Worm (Caenorhabditis elegans) whole organism, L2 larva: ENCODE measurements around the gene R07B1.9.

Experiments used
- C34F6.9 ChIP-seq: fragments of 150-350 bp; optimal IDR thresholded peaks from 2 replicates; lab custom pipeline; 2014; ENCODE audit warnings: missing biosample characterization, missing genetic modification characterization
- R02D3.7 ChIP-seq: fragments of 150-350 bp; optimal IDR thresholded peaks from 2 replicates; lab custom pipeline; 2014; ENCODE audit warnings: missing biosample characterization, missing genetic modification characterization
- Y55F3AM.14 ChIP-seq: fragments of 200-800 bp; sonication (Bioruptor generic); optimal IDR thresholded peaks from 2 replicates; lab custom pipeline; 2018; ENCODE audit warnings: mild to moderate bottlenecking, missing genetic modification characterization, missing compliant biosample characterization
- alr-1 ChIP-seq: fragments of 150-350 bp; optimal IDR thresholded peaks from 2 replicates; lab custom pipeline; 2014; ENCODE audit warnings: missing biosample characterization, missing genetic modification characterization
- aly-2 ChIP-seq: fragments of 150-350 bp; optimal IDR thresholded peaks from 2 replicates; lab custom pipeline; 2014; ENCODE audit warnings: missing biosample characterization, missing genetic modification characterization
- ama-1 ChIP-seq: fragments of 150-350 bp; optimal IDR thresholded peaks from 2 replicates; lab custom pipeline; 2018; ENCODE audit warnings: inconsistent platforms
- blmp-1 ChIP-seq: sonication (generic microtip); optimal IDR thresholded peaks from 2 replicates; lab custom pipeline; 2017; ENCODE audit warnings: missing genetic modification characterization, mild to moderate bottlenecking, missing compliant biosample characterization, antibody characterized with exemption, moderate library complexity; ENCODE audit not compliant: insufficient read depth
- ceh-16 ChIP-seq: fragments of 150-350 bp; optimal IDR thresholded peaks from 2 replicates; lab custom pipeline; 2014; ENCODE audit warnings: missing biosample characterization, missing genetic modification characterization
- ceh-82 ChIP-seq: fragments of 150-350 bp; optimal IDR thresholded peaks from 2 replicates; lab custom pipeline; 2014; ENCODE audit warnings: missing biosample characterization, missing genetic modification characterization
- crh-2 ChIP-seq: sonication (generic microtip); optimal IDR thresholded peaks from 2 replicates; lab custom pipeline; 2017; ENCODE audit warnings: missing biosample characterization, missing genetic modification characterization
- egl-27 ChIP-seq: sonication (generic microtip); optimal IDR thresholded peaks from 3 replicates; lab custom pipeline; 2017; ENCODE audit warnings: missing biosample characterization, missing genetic modification reagents, missing genetic modification characterization
- elt-3 ChIP-seq: sonication (generic microtip); optimal IDR thresholded peaks from 2 replicates; lab custom pipeline; 2017; ENCODE audit warnings: missing biosample characterization, missing genetic modification characterization
- fos-1 ChIP-seq: fragments of 150-350 bp; optimal IDR thresholded peaks from 2 replicates; lab custom pipeline; 2014; ENCODE audit warnings: missing biosample characterization, missing genetic modification characterization
- gmeb-1 ChIP-seq: fragments of 150-350 bp; optimal IDR thresholded peaks from 2 replicates; lab custom pipeline; 2014; ENCODE audit warnings: missing biosample characterization, missing genetic modification characterization
- lin-11 ChIP-seq: fragments of 150-350 bp; sonication (generic microtip); optimal IDR thresholded peaks from 2 replicates; lab custom pipeline; 2014; ENCODE audit warnings: missing biosample characterization, missing genetic modification characterization, inconsistent platforms, mixed read lengths
- lin-13 ChIP-seq: fragments of 150-350 bp; optimal IDR thresholded peaks from 2 replicates; lab custom pipeline; 2014; ENCODE audit warnings: missing biosample characterization, missing genetic modification reagents, missing genetic modification characterization
- mab-5 ChIP-seq: fragments of 150-350 bp; optimal IDR thresholded peaks from 2 replicates; lab custom pipeline; 2014; ENCODE audit warnings: missing biosample characterization, missing genetic modification characterization
- mdl-1 ChIP-seq, 2 experiments: fragments of 150-350 bp in 1 of 2; sonication (generic microtip) in 1 of 2; optimal IDR thresholded peaks; 2 replicates each; lab custom pipeline; 2017; ENCODE audit warnings: missing biosample characterization in 2 of 2, missing genetic modification characterization in 2 of 2
- nhr-10 ChIP-seq: sonication (generic microtip); optimal IDR thresholded peaks from 2 replicates; lab custom pipeline; 2017; ENCODE audit warnings: missing biosample characterization, missing genetic modification characterization
- nhr-11 ChIP-seq: fragments of 150-350 bp; optimal IDR thresholded peaks from 2 replicates; lab custom pipeline; 2014; ENCODE audit warnings: missing biosample characterization, missing genetic modification characterization
- nhr-12 ChIP-seq: fragments of 150-350 bp; optimal IDR thresholded peaks from 2 replicates; lab custom pipeline; 2014; ENCODE audit warnings: missing biosample characterization, missing genetic modification characterization
- nhr-21 ChIP-seq: fragments of 150-350 bp; optimal IDR thresholded peaks from 2 replicates; lab custom pipeline; 2014; ENCODE audit warnings: missing biosample characterization, missing genetic modification characterization
- nhr-23 ChIP-seq: fragments of 150-350 bp; optimal IDR thresholded peaks from 2 replicates; lab custom pipeline; 2014; ENCODE audit warnings: missing biosample characterization, missing genetic modification reagents, missing genetic modification characterization
- nhr-25 ChIP-seq: fragments of 150-350 bp; sonication (generic microtip); optimal IDR thresholded peaks from 3 replicates; lab custom pipeline; 2014; ENCODE audit warnings: missing biosample characterization, missing genetic modification characterization
- nhr-6 ChIP-seq: fragments of 150-350 bp; optimal IDR thresholded peaks from 2 replicates; lab custom pipeline; 2014; ENCODE audit warnings: missing biosample characterization, missing genetic modification characterization
- nhr-77 ChIP-seq: fragments of 150-350 bp; optimal IDR thresholded peaks from 2 replicates; lab custom pipeline; 2014; ENCODE audit warnings: missing biosample characterization, missing genetic modification characterization
- peb-1 ChIP-seq: fragments of 150-350 bp; optimal IDR thresholded peaks from 2 replicates; lab custom pipeline; 2014; ENCODE audit warnings: missing biosample characterization, missing genetic modification characterization
- sem-4 ChIP-seq: fragments of 150-350 bp; optimal IDR thresholded peaks from 2 replicates; lab custom pipeline; 2014; ENCODE audit warnings: missing biosample characterization, missing genetic modification reagents, missing genetic modification characterization
- sma-9 ChIP-seq, 2 experiments: fragments of 150-350 bp in 1 of 2; sonication (generic microtip) in 1 of 2; optimal IDR thresholded peaks; 2 replicates each; lab custom pipeline; 2014 to 2016; ENCODE audit warnings: missing genetic modification characterization in 2 of 2, mild to moderate bottlenecking in 1 of 2, missing biosample characterization in 1 of 2, missing compliant biosample characterization in 1 of 2, missing genetic modification reagents in 1 of 2, moderate library complexity in 1 of 2
- snpc-4 ChIP-seq: fragments of 150-350 bp; optimal IDR thresholded peaks from 2 replicates; lab custom pipeline; 2014; ENCODE audit warnings: missing biosample characterization, missing genetic modification characterization
- unc-39 ChIP-seq: fragments of 150-350 bp; optimal IDR thresholded peaks from 2 replicates; lab custom pipeline; 2014; ENCODE audit warnings: missing biosample characterization, missing genetic modification characterization
- unc-55 ChIP-seq: fragments of 150-350 bp; sonication (generic microtip); optimal IDR thresholded peaks from 3 replicates; lab custom pipeline; 2014; ENCODE audit warnings: missing biosample characterization, missing genetic modification reagents, missing genetic modification characterization
- unc-62 ChIP-seq: fragments of 150-350 bp; optimal IDR thresholded peaks from 2 replicates; lab custom pipeline; 2014; ENCODE audit warnings: missing biosample characterization, missing genetic modification reagents, missing genetic modification characterization
- zag-1 ChIP-seq: fragments of 150-350 bp; optimal IDR thresholded peaks from 2 replicates; lab custom pipeline; 2014; ENCODE audit warnings: missing biosample characterization, missing genetic modification characterization
- ztf-1 ChIP-seq: fragments of 200-800 bp; sonication (Bioruptor generic); conservative IDR thresholded peaks from 2 replicates; pipeline ENCODE4 v1.3.6; 2022; ENCODE audit warnings: missing genetic modification characterization, missing compliant biosample characterization
- ztf-11 ChIP-seq: sonication (generic microtip); optimal IDR thresholded peaks from 2 replicates; lab custom pipeline; 2017; ENCODE audit warnings: missing biosample characterization, missing genetic modification characterization
- ztf-4 ChIP-seq: fragments of 150-350 bp; optimal IDR thresholded peaks from 2 replicates; lab custom pipeline; 2014; ENCODE audit warnings: missing biosample characterization, missing genetic modification characterization

The R07B1.9 gene

ce11 chrX:9905840-9906239, 28.6 kb downstream of the R07B1.9 start, which contains the start of gene F21G4.5:
TSS of gene F21G4.5 (plus strand) at chrX:9906140.
- TF ChIP-seq nhr-25 (no peak), nhr-21 (tag; lab: Kevin White, UChicago) (no peak), sem-4 (tag; lab: Kevin White, UChicago) (no peak), aly-2 (tag; lab: Kevin White, UChicago) (no peak), mab-5 (tag; lab: Kevin White, UChicago) (no peak), ztf-4 (tag; lab: Kevin White, UChicago) (no peak), nhr-77 (tag; lab: Kevin White, UChicago) (no peak), ztf-1 (GFP tag; lab: Robert Waterston, UW) (no peak), C34F6.9 (tag; lab: Kevin White, UChicago) (no peak), egl-27 (tag; lab: Kevin White, UChicago) (no peak), R02D3.7 (no peak), ama-1 (lab: Kevin White, UChicago) (no peak), unc-55 (GFP tag; lab: Kevin White, UChicago) (no peak), ceh-82 (tag; lab: Kevin White, UChicago) (no peak), nhr-12 (tag; lab: Kevin White, UChicago) (no peak), nhr-11 (tag; lab: Kevin White, UChicago) (no peak), sma-9 (GFP tag; optimal IDR thresholded peaks at IDR 0.05; lab: Kevin White, UChicago) (no peak), sma-9 (tag; optimal IDR thresholded peaks at IDR 0.05; lab: Kevin White, UChicago) (no peak), elt-3 (no peak)

ce11 chrX:9917362-9917761, 40.1 kb downstream of the R07B1.9 start, which contains the start of gene F21G4.6:
TSS of gene F21G4.6 (minus strand) at chrX:9917448.
- TF ChIP-seq lin-13 (no peak), ztf-11 (tag; lab: Kevin White, UChicago) (no peak), crh-2 (no peak), Y55F3AM.14 (no peak), mdl-1 (tag; optimal IDR thresholded peaks at IDR 0.05; lab: Kevin White, UChicago) (no peak), alr-1 (tag; lab: Kevin White, UChicago) (no peak), unc-39 (tag; lab: Kevin White, UChicago) (no peak)

- no peak for TF ChIP-seq nhr-6 (tag; lab: Kevin White, UChicago)
- TF ChIP-seq unc-39 (tag; lab: Kevin White, UChicago), result no peak
- no peak for TF ChIP-seq lin-11 (tag; lab: Kevin White, UChicago)
- TF ChIP-seq fos-1 (tag; lab: Kevin White, UChicago), result no peak
- TF ChIP-seq blmp-1 (tag; lab: Kevin White, UChicago), result no peak
- no peak for TF ChIP-seq ceh-16 (tag; lab: Kevin White, UChicago)
- TF ChIP-seq mab-5 (tag; lab: Kevin White, UChicago), result no peak
- no peak for TF ChIP-seq ztf-1 (GFP tag; lab: Robert Waterston, UW)
- no peak for TF ChIP-seq aly-2 (tag; lab: Kevin White, UChicago)
- TF ChIP-seq peb-1, result no peak
- TF ChIP-seq nhr-10 (tag; lab: Kevin White, UChicago), result no peak
- no peak for TF ChIP-seq mdl-1 (tag; optimal IDR thresholded peaks at IDR 0.05; lab: Kevin White, UChicago)
- TF ChIP-seq sma-9 (GFP tag; optimal IDR thresholded peaks at IDR 0.05; lab: Kevin White, UChicago), result no peak
- TF ChIP-seq sma-9 (tag; optimal IDR thresholded peaks at IDR 0.05; lab: Kevin White, UChicago), result no peak
- TF ChIP-seq nhr-77 (tag; lab: Kevin White, UChicago), result no peak
- no peak for TF ChIP-seq nhr-23 (tag; lab: Kevin White, UChicago)
- no peak for TF ChIP-seq gmeb-1
- no peak for TF ChIP-seq snpc-4 (tag; lab: Kevin White, UChicago)
- TF ChIP-seq ceh-82 (tag; lab: Kevin White, UChicago), result no peak
- TF ChIP-seq crh-2, result no peak
Observed at ce11 chrX:9918997-9919396, 41.8 kb downstream of the R07B1.9 start, which contains the start of gene folr-1. TSS of gene folr-1 (plus strand) at chrX:9919297.

ce11 chrX:9921257-9921656, 44.0 kb downstream of the R07B1.9 start, which contains the start of gene C17G1.2:
TSS of gene C17G1.2 (plus strand) at chrX:9921557.
- TF ChIP-seq fos-1 (tag; lab: Kevin White, UChicago), result no peak
- TF ChIP-seq blmp-1 (tag; lab: Kevin White, UChicago), result no peak
- no peak for TF ChIP-seq gmeb-1
- TF ChIP-seq unc-62, result no peak
- no peak for TF ChIP-seq alr-1 (tag; lab: Kevin White, UChicago)
- TF ChIP-seq C34F6.9 (tag; lab: Kevin White, UChicago), result no peak
- TF ChIP-seq zag-1 (tag; lab: Kevin White, UChicago), result no peak
